Fruit fly (Drosophila melanogaster) whole organism, embryonic: Measurements from ENCODE around the gene CG11986.

Experiments used
- Atf6 ChIP-seq: fragments of 200-800 bp; sonication (Bioruptor generic); IDR thresholded peaks from 2 replicates; pipeline ENCODE4 v1.3.6; 2022; ENCODE audit warnings: missing biosample characterization, missing genetic modification characterization
- Bdp1 ChIP-seq: fragments of 200-800 bp; sonication (Bioruptor generic); optimal IDR thresholded peaks from 3 replicates; lab custom pipeline; 2016; ENCODE audit warnings: missing biosample characterization, missing genetic modification characterization
- BtbVII ChIP-seq: fragments of 200-800 bp; sonication (Bioruptor generic); optimal IDR thresholded peaks from 3 replicates; lab custom pipeline; 2017; ENCODE audit warnings: missing biosample characterization, mild to moderate bottlenecking, missing genetic modification characterization
- CG10147 ChIP-seq: fragments of 200-800 bp; sonication (Bioruptor generic); optimal IDR thresholded peaks from 2 replicates; lab custom pipeline; 2019; ENCODE audit warnings: missing biosample characterization, mild to moderate bottlenecking, missing genetic modification characterization, moderate library complexity
- CG11085 ChIP-seq: fragments of 200-800 bp; sonication (Bioruptor generic); IDR thresholded peaks from 2 replicates; pipeline ENCODE4 v1.3.6; 2022; ENCODE audit warnings: missing biosample characterization, missing genetic modification characterization
- CG12071 ChIP-seq: fragments of 200-800 bp; sonication (Bioruptor generic); optimal IDR thresholded peaks from 3 replicates; lab custom pipeline; 2018; ENCODE audit warnings: missing biosample characterization, mild to moderate bottlenecking, missing genetic modification characterization
- CG12104 ChIP-seq: fragments of 200-800 bp; sonication (Bioruptor generic); optimal IDR thresholded peaks from 3 replicates; lab custom pipeline; 2016; ENCODE audit warnings: missing biosample characterization, missing genetic modification characterization
- CG12236 ChIP-seq: fragments of 200-800 bp; sonication (Bioruptor generic); optimal IDR thresholded peaks from 2 replicates; lab custom pipeline; 2016; ENCODE audit warnings: missing biosample characterization, missing genetic modification characterization
- CG15696 ChIP-seq: fragments of 200-800 bp; sonication (Bioruptor generic); optimal IDR thresholded peaks from 2 replicates; lab custom pipeline; 2019; ENCODE audit warnings: missing biosample characterization, mild to moderate bottlenecking, missing genetic modification characterization, moderate library complexity
- CG16815 ChIP-seq: fragments of 200-800 bp; sonication (Bioruptor generic); optimal IDR thresholded peaks from 3 replicates; lab custom pipeline; 2017; ENCODE audit warnings: missing biosample characterization, mild to moderate bottlenecking, missing genetic modification characterization
- CG2116 ChIP-seq: fragments of 200-800 bp; sonication (Bioruptor generic); optimal IDR thresholded peaks from 3 replicates; lab custom pipeline; 2018; ENCODE audit warnings: missing biosample characterization, mild to moderate bottlenecking, missing genetic modification characterization
- CG2120 ChIP-seq: fragments of 200-800 bp; sonication (Bioruptor generic); optimal IDR thresholded peaks from 3 replicates; lab custom pipeline; 2016; ENCODE audit warnings: missing biosample characterization, missing genetic modification characterization
- CG2678 ChIP-seq: fragments of 200-800 bp; sonication (Bioruptor generic); optimal IDR thresholded peaks from 3 replicates; lab custom pipeline; 2019; ENCODE audit warnings: missing biosample characterization, mild to moderate bottlenecking, missing genetic modification characterization, moderate library complexity
- CG30431 ChIP-seq: fragments of 200-800 bp; sonication (Bioruptor generic); optimal IDR thresholded peaks from 2 replicates; lab custom pipeline; 2017; ENCODE audit warnings: missing biosample characterization, missing genetic modification characterization
- CG32772 ChIP-seq: fragments of 200-800 bp; sonication (Bioruptor generic); IDR thresholded peaks from 2 replicates; pipeline ENCODE4 v1.3.6; 2022; ENCODE audit warnings: missing biosample characterization, missing genetic modification characterization
- CG3407 ChIP-seq: fragments of 200-800 bp; sonication (Bioruptor generic); optimal IDR thresholded peaks from 2 replicates; lab custom pipeline; 2018; ENCODE audit warnings: missing biosample characterization, mild to moderate bottlenecking, missing genetic modification characterization
- CG3995 ChIP-seq: fragments of 200-800 bp; sonication (Bioruptor generic); optimal IDR thresholded peaks from 3 replicates; lab custom pipeline; 2016; ENCODE audit warnings: missing biosample characterization, missing genetic modification characterization
- CG4854 ChIP-seq: fragments of 200-800 bp; sonication (Bioruptor generic); optimal IDR thresholded peaks from 2 replicates; lab custom pipeline; 2016; ENCODE audit warnings: missing biosample characterization, missing genetic modification characterization, inconsistent platforms
- CG7928 ChIP-seq: fragments of 200-800 bp; sonication (Bioruptor generic); optimal IDR thresholded peaks from 2 replicates; lab custom pipeline; 2017; ENCODE audit warnings: missing biosample characterization, mild to moderate bottlenecking, missing genetic modification characterization
- CG8944 ChIP-seq: fragments of 200-800 bp; sonication (Bioruptor generic); optimal IDR thresholded peaks from 3 replicates; lab custom pipeline; 2016; ENCODE audit warnings: missing biosample characterization, missing genetic modification characterization
- CoRest ChIP-seq: fragments of 200-800 bp; sonication (Bioruptor generic); optimal IDR thresholded peaks from 3 replicates; lab custom pipeline; 2018; ENCODE audit warnings: missing biosample characterization, mild to moderate bottlenecking, missing genetic modification characterization, moderate library complexity
- E2f2 ChIP-seq: fragments of 200-800 bp; sonication (Bioruptor generic); IDR thresholded peaks from 2 replicates; pipeline ENCODE4 v1.3.6; 2022; ENCODE audit warnings: missing biosample characterization, missing genetic modification characterization
- H15 ChIP-seq: fragments of 200-800 bp; sonication (Bioruptor generic); IDR thresholded peaks from 3 replicates; pipeline ENCODE4 v1.3.6; 2022; ENCODE audit warnings: missing biosample characterization, missing genetic modification characterization
- HLH4C ChIP-seq: fragments of 200-800 bp; sonication (Bioruptor generic); IDR thresholded peaks from 3 replicates; pipeline ENCODE4 v1.3.6; 2022; ENCODE audit warnings: missing biosample characterization, missing genetic modification characterization; ENCODE audit not compliant: partially characterized antibody
- HLH54F ChIP-seq: fragments of 200-800 bp; sonication (Bioruptor generic); optimal IDR thresholded peaks from 3 replicates; lab custom pipeline; 2016; ENCODE audit warnings: missing biosample characterization, missing genetic modification characterization
- Oli ChIP-seq: fragments of 200-800 bp; sonication (Bioruptor generic); optimal IDR thresholded peaks from 2 replicates; lab custom pipeline; 2018; ENCODE audit warnings: missing biosample characterization, mild to moderate bottlenecking, missing genetic modification characterization, moderate library complexity
- Opbp ChIP-seq: fragments of 200-800 bp; sonication (Bioruptor generic); IDR thresholded peaks from 3 replicates; pipeline ENCODE4 v1.3.6; 2022; ENCODE audit warnings: missing biosample characterization, missing genetic modification characterization; ENCODE audit not compliant: partially characterized antibody
- Sox100B ChIP-seq: fragments of 200-800 bp; sonication (Bioruptor generic); optimal IDR thresholded peaks from 3 replicates; lab custom pipeline; 2018; ENCODE audit warnings: missing biosample characterization, mild to moderate bottlenecking, missing genetic modification characterization
- Sox102F ChIP-seq: fragments of 200-800 bp; sonication (Bioruptor generic); optimal IDR thresholded peaks from 2 replicates; lab custom pipeline; 2018; ENCODE audit warnings: missing biosample characterization, mild to moderate bottlenecking, missing genetic modification characterization, moderate library complexity
- ac ChIP-seq: fragments of 200-800 bp; sonication (Bioruptor generic); optimal IDR thresholded peaks from 3 replicates; lab custom pipeline; 2017; ENCODE audit warnings: missing biosample characterization, mild to moderate bottlenecking, missing genetic modification characterization
- ap ChIP-seq: fragments of 200-800 bp; sonication (Bioruptor generic); IDR thresholded peaks from 2 replicates; pipeline ENCODE4 v1.3.6; 2022; ENCODE audit warnings: missing biosample characterization, missing genetic modification characterization
- bab2 ChIP-seq: fragments of 200-800 bp; sonication (Bioruptor generic); optimal IDR thresholded peaks from 2 replicates; lab custom pipeline; 2016; ENCODE audit warnings: missing biosample characterization, missing genetic modification characterization
- br ChIP-seq: fragments of >200 bp; optimal IDR thresholded peaks from 2 replicates; lab custom pipeline; 2017
- bsh ChIP-seq, 2 experiments: fragments of 200-800 bp; sonication (Bioruptor generic); optimal IDR thresholded peaks; 2 replicates each; lab custom pipeline; 2017 to 2018; ENCODE audit warnings: mild to moderate bottlenecking in 2 of 2, missing biosample characterization in 2 of 2, missing genetic modification characterization in 2 of 2, moderate library complexity in 1 of 2
- chm ChIP-seq: fragments of 200-800 bp; sonication (Bioruptor generic); IDR thresholded peaks from 2 replicates; pipeline ENCODE4 v1.3.6; 2022; ENCODE audit warnings: missing biosample characterization, missing genetic modification characterization
- croc ChIP-seq: fragments of 200-800 bp; sonication (Bioruptor generic); conservative IDR thresholded peaks from 3 replicates; pipeline ENCODE4 v1.3.6; 2022; ENCODE audit warnings: missing biosample characterization, missing genetic modification characterization
- dpn ChIP-seq, 2 experiments: fragments of 200-800 bp; sonication (Bioruptor generic); optimal IDR thresholded peaks; 3 replicates each; lab custom pipeline; 2016; ENCODE audit warnings: missing biosample characterization in 2 of 2, missing genetic modification characterization in 2 of 2
- ems ChIP-seq: fragments of 200-800 bp; sonication (Bioruptor generic); optimal IDR thresholded peaks from 3 replicates; lab custom pipeline; 2016; ENCODE audit warnings: missing biosample characterization, missing genetic modification characterization
- gsb ChIP-seq: fragments of 200-800 bp; sonication (Bioruptor generic); IDR thresholded peaks from 2 replicates; pipeline ENCODE4 v1.3.6; 2022; ENCODE audit warnings: missing biosample characterization, missing genetic modification characterization
- ham ChIP-seq: fragments of 200-800 bp; sonication (Bioruptor generic); IDR thresholded peaks from 2 replicates; pipeline ENCODE4 v1.3.6; 2022; ENCODE audit warnings: missing biosample characterization, missing genetic modification characterization
- kah ChIP-seq: fragments of 200-800 bp; sonication (Bioruptor generic); optimal IDR thresholded peaks from 2 replicates; lab custom pipeline; 2018; ENCODE audit warnings: missing biosample characterization, mild to moderate bottlenecking, missing genetic modification characterization
- nmo ChIP-seq: fragments of 200-800 bp; sonication (Bioruptor generic); optimal IDR thresholded peaks from 2 replicates; lab custom pipeline; 2018; ENCODE audit warnings: missing biosample characterization, mild to moderate bottlenecking, missing genetic modification characterization, moderate library complexity
- otp ChIP-seq: fragments of 200-800 bp; sonication (Bioruptor generic); IDR thresholded peaks from 3 replicates; pipeline ENCODE4, ENCODE4 v1.3.6; 2022; ENCODE audit warnings: missing biosample characterization, missing genetic modification characterization
- pho ChIP-seq: fragments of 200-800 bp; sonication (Bioruptor generic); optimal IDR thresholded peaks from 2 replicates; lab custom pipeline; 2016; ENCODE audit warnings: missing biosample characterization, missing genetic modification characterization
- repo ChIP-seq: fragments of 200-800 bp; sonication (Bioruptor generic); optimal IDR thresholded peaks from 2 replicates; lab custom pipeline; 2016; ENCODE audit warnings: missing biosample characterization, missing genetic modification characterization
- run ChIP-seq: fragments of 200-800 bp; sonication (Bioruptor generic); optimal IDR thresholded peaks from 3 replicates; lab custom pipeline; 2018; ENCODE audit warnings: missing biosample characterization, mild to moderate bottlenecking, missing genetic modification characterization
- sisA ChIP-seq: fragments of 200-800 bp; sonication (Bioruptor generic); IDR thresholded peaks from 2 replicates; pipeline ENCODE4 v1.3.6; 2022; ENCODE audit warnings: missing biosample characterization, missing genetic modification characterization
- slbo ChIP-seq: fragments of 200-800 bp; sonication (Bioruptor generic); IDR thresholded peaks from 2 replicates; pipeline ENCODE4 v1.3.6; 2022; ENCODE audit warnings: missing biosample characterization, missing genetic modification characterization
- tio ChIP-seq: fragments of 200-800 bp; sonication (Bioruptor generic); optimal IDR thresholded peaks from 2 replicates; lab custom pipeline; 2017; ENCODE audit warnings: missing biosample characterization, missing genetic modification characterization, inconsistent platforms
- toy ChIP-seq: fragments of 200-800 bp; sonication (Bioruptor generic); IDR thresholded peaks from 2 replicates; pipeline ENCODE4 v1.3.6; 2022; ENCODE audit warnings: missing biosample characterization, missing genetic modification characterization
- zen ChIP-seq: fragments of 200-800 bp; sonication (Bioruptor generic); optimal IDR thresholded peaks from 3 replicates; lab custom pipeline; 2018; ENCODE audit warnings: missing biosample characterization, mild to moderate bottlenecking, missing genetic modification characterization, moderate library complexity
- zfh2 ChIP-seq: fragments of 200-800 bp; sonication (Bioruptor generic); optimal IDR thresholded peaks from 2 replicates; lab custom pipeline; 2016; ENCODE audit warnings: missing biosample characterization, missing genetic modification characterization

CG11986 gene

DNA sequence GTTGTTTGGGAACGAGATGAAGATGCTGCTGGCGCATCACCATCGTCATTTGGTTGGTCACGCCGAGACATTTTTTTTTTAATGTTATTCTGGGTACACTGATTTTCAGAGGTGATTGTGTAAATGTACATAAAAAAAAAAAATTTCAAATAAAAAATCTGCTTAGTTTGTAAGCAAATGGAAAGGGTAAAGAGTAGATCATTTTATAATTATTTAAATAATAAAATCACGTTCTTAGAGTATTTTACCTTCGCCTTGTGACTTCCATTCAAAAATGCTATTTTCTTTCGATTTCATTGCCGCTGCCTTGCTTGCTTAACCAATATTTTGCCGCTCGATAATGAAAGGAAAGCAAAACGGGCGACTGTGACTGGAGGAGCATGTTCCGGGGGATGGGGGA lies 36.5 kb upstream of the CG11986 start (continued):
- TF ChIP-seq slbo (GFP tag; lab: Robert Waterston, UW) (no peak), otp (GFP tag; lab: Robert Waterston, UW) (0 out of 3 replicates have a peak, but pooled peaks have one; percentile 35), CoRest (tag; lab: Kevin White, UChicago) (peak; percentile 54), CG2120 (no peak), CG16815 (GFP tag; lab: Kevin White, UChicago) (no peak), run (tag; lab: Kevin White, UChicago) (no peak), nmo (GFP tag; lab: Kevin White, UChicago) (peak; percentile 45), Bdp1 (no peak), br (lab: Kevin White, UChicago) (no peak), CG15696 (no peak), HLH4C (GFP tag; lab: Robert Waterston, UW) (no peak), CG12071 (GFP tag; lab: Kevin White, UChicago) (no peak), Oli (tag; lab: Kevin White, UChicago) (peak; percentile 37), dpn (GFP tag; optimal IDR thresholded peaks at IDR 0.05; lab: Kevin White, UChicago) (peak in 1 of 2 experiments; percentile 1), croc (GFP tag; lab: Robert Waterston, UW) (peak; percentile 19; the same call in 1 of the 3 replicates), CG2116 (GFP tag; lab: Kevin White, UChicago) (no peak), pho (GFP tag; lab: Kevin White, UChicago) (no peak), CG12104 (GFP tag; lab: Kevin White, UChicago) (peak; percentile 1), gsb (GFP tag; lab: Robert Waterston, UW) (no peak), chm (GFP tag; lab: Robert Waterston, UW) (no peak), CG8944 (GFP tag; lab: Kevin White, UChicago) (no peak), CG32772 (peak; percentile 16; the same call in 1 of the 2 replicates), Sox100B (peak; percentile 13), CG12236 (GFP tag; lab: Kevin White, UChicago) (no peak), sisA (GFP tag; lab: Robert Waterston, UW) (peak; percentile 40), zen (tag; lab: Kevin White, UChicago) (no peak), bsh (GFP tag; optimal IDR thresholded peaks at IDR 0.05; lab: Kevin White, UChicago) (peak in 1 of 2 experiments; percentile 70), CG2678 (tag; lab: Kevin White, UChicago) (peak; percentile 64), H15 (GFP tag; lab: Robert Waterston, UW) (peak; percentile 63; the same call in 2 of the 3 replicates), ham (GFP tag; lab: Robert Waterston, UW) (no peak), CG3407 (GFP tag; lab: Kevin White, UChicago) (peak; percentile 2), ac (GFP tag; lab: Kevin White, UChicago) (no peak), toy (GFP tag; lab: Robert Waterston, UW) (no peak), HLH54F (GFP tag; lab: Kevin White, UChicago) (no peak), Atf6 (no peak), BtbVII (GFP tag; lab: Kevin White, UChicago) (no peak), repo (GFP tag; lab: Kevin White, UChicago) (no peak), CG3995 (no peak), CG7928 (GFP tag; lab: Kevin White, UChicago) (no peak), ems (GFP tag; lab: Kevin White, UChicago) (no peak), CG30431 (GFP tag; lab: Kevin White, UChicago) (no peak), tio (GFP tag; lab: Kevin White, UChicago) (no peak), CG10147 (GFP tag; lab: Kevin White, UChicago) (no peak), CG4854 (GFP tag; lab: Kevin White, UChicago) (no peak), Opbp (GFP tag; lab: Robert Waterston, UW) (no peak), Sox102F (GFP tag; lab: Kevin White, UChicago) (peak; percentile 75), zfh2 (GFP tag; lab: Kevin White, UChicago) (no peak), ap (GFP tag; lab: Robert Waterston, UW) (peak; percentile 46; the same call in 1 of the 2 replicates), kah (GFP tag; lab: Kevin White, UChicago) (no peak), CG11085 (GFP tag; lab: Robert Waterston, UW) (no peak), bab2 (GFP tag; lab: Kevin White, UChicago) (no peak), E2f2 (GFP tag; lab: Robert Waterston, UW) (0 out of 2 replicates have a peak, but pooled peaks have one; percentile 10)
